Worm (Caenorhabditis elegans) whole organism, late embryonic: ENCODE results near the gene T11F9.22.

ENCODE experiments used
- C38D4.7 ChIP-seq: fragments of 200-800 bp; sonication (Bioruptor generic); optimal IDR thresholded peaks from 2 replicates; lab custom pipeline; 2018; ENCODE audit warnings: mild to moderate bottlenecking, missing genetic modification characterization, moderate library complexity, missing compliant biosample characterization
- F13H6.1 ChIP-seq: sonication (generic microtip); optimal IDR thresholded peaks from 2 replicates; lab custom pipeline; 2016; ENCODE audit warnings: missing genetic modification characterization, missing compliant biosample characterization
- ama-1 ChIP-seq: fragments of 150-350 bp; optimal IDR thresholded peaks from 2 replicates; lab custom pipeline; 2014
- ceh-48 ChIP-seq: sonication (generic microtip); optimal IDR thresholded peaks from 2 replicates; lab custom pipeline; 2016; ENCODE audit warnings: missing genetic modification characterization, inconsistent platforms, missing compliant biosample characterization
- dve-1 ChIP-seq: sonication (generic microtip); optimal IDR thresholded peaks from 2 replicates; lab custom pipeline; 2017; ENCODE audit warnings: antibody characterized with exemption, mild to moderate bottlenecking, missing genetic modification characterization, missing compliant biosample characterization
- fkh-10 ChIP-seq: fragments of 150-350 bp; optimal IDR thresholded peaks from 2 replicates; lab custom pipeline; 2014; ENCODE audit warnings: missing biosample characterization, missing genetic modification reagents, missing genetic modification characterization
- nhr-11 ChIP-seq: fragments of 150-350 bp; optimal IDR thresholded peaks from 2 replicates; lab custom pipeline; 2014; ENCODE audit warnings: missing biosample characterization, missing genetic modification characterization
- odd-2 ChIP-seq: sonication (generic microtip); optimal IDR thresholded peaks from 2 replicates; lab custom pipeline; 2017; ENCODE audit warnings: antibody characterized with exemption, mild to moderate bottlenecking, missing genetic modification characterization, missing compliant biosample characterization
- pqm-1 ChIP-seq: sonication (generic microtip); optimal IDR thresholded peaks from 2 replicates; lab custom pipeline; 2016; ENCODE audit warnings: missing genetic modification characterization, missing compliant biosample characterization
- tbx-2 ChIP-seq: sonication (generic microtip); optimal IDR thresholded peaks from 2 replicates; lab custom pipeline; 2016; ENCODE audit warnings: missing genetic modification characterization, missing compliant biosample characterization
- zip-5 ChIP-seq: sonication (generic microtip); optimal IDR thresholded peaks from 2 replicates; lab custom pipeline; 2016; ENCODE audit warnings: missing genetic modification characterization, missing compliant biosample characterization
- ztf-16 ChIP-seq: sonication (generic microtip); optimal IDR thresholded peaks from 2 replicates; lab custom pipeline; 2017; ENCODE audit warnings: missing genetic modification characterization, missing compliant biosample characterization

DNA sequence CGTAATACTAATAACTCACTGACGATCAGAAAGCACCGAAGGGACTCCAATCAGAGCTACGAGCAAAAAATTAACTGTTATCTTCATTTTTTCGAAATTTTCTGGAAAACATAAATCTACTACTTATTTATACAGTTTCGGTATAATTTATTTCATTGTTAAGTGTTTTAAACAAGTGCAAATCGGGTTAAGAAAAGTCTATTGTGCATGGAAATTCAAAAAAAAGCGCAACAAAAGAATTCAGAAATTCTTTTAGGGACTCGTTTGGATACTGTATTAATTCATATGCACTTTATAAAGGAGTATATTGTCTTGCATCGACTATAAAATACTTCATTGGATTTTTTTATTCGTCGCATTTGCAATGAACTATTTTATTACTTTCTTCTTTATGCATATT is 7.3 kb upstream of the T11F9.22 start, which contains the start of the genes nas-20 and nas-21:
- TF ChIP-seq fkh-10 (GFP tag; lab: Kevin White, UChicago), result no peak
- no peak for TF ChIP-seq C38D4.7 (GFP tag; lab: Kevin White, UChicago)
- TF ChIP-seq odd-2 (tag; lab: Kevin White, UChicago), result no peak
- no peak for TF ChIP-seq ztf-16 (tag; lab: Kevin White, UChicago)
- TF ChIP-seq tbx-2 (tag; lab: Kevin White, UChicago), result no peak
- TF ChIP-seq dve-1, result no peak
- no peak for TF ChIP-seq pqm-1 (tag; lab: Kevin White, UChicago)
- TF ChIP-seq F13H6.1 (tag; lab: Kevin White, UChicago), result no peak
- no peak for TF ChIP-seq ama-1 (lab: Kevin White, UChicago)
- TF ChIP-seq nhr-11 (tag; lab: Kevin White, UChicago), result no peak
- TF ChIP-seq ceh-48 (tag; lab: Kevin White, UChicago), result no peak
- no peak for TF ChIP-seq zip-5
